Fruit fly (Drosophila melanogaster) whole organism, embryonic: ENCODE results near the gene kirre.

Experiments
- ATbp ChIP-seq: fragments of 200-800 bp; sonication (Bioruptor generic); optimal IDR thresholded peaks from 2 replicates; lab custom pipeline; 2017; ENCODE audit warnings: missing biosample characterization, mild to moderate bottlenecking, missing genetic modification characterization, missing genetic modification reagents
- CG1024 ChIP-seq: fragments of 200-800 bp; sonication (Bioruptor generic); IDR thresholded peaks from 2 replicates; pipeline ENCODE4 v1.3.6; 2022; ENCODE audit warnings: missing biosample characterization, missing genetic modification characterization
- CG10462 ChIP-seq: fragments of 200-800 bp; sonication (Bioruptor generic); optimal IDR thresholded peaks from 2 replicates; lab custom pipeline; 2016; ENCODE audit warnings: missing biosample characterization, missing genetic modification characterization
- CG11504 ChIP-seq: fragments of 200-800 bp; sonication (Bioruptor generic); optimal IDR thresholded peaks from 3 replicates; lab custom pipeline; 2019; ENCODE audit warnings: missing biosample characterization, mild to moderate bottlenecking, missing genetic modification characterization, moderate library complexity
- CG11723 ChIP-seq: fragments of 200-800 bp; sonication (Bioruptor generic); optimal IDR thresholded peaks from 2 replicates; lab custom pipeline; 2017; ENCODE audit warnings: missing biosample characterization, mild to moderate bottlenecking, missing genetic modification characterization
- CG12155 ChIP-seq: fragments of 200-800 bp; sonication (Bioruptor generic); optimal IDR thresholded peaks from 3 replicates; lab custom pipeline; 2016; ENCODE audit warnings: missing biosample characterization, missing genetic modification characterization
- CG12219 ChIP-seq: fragments of 200-800 bp; sonication (Bioruptor generic); optimal IDR thresholded peaks from 3 replicates; lab custom pipeline; 2018; ENCODE audit warnings: missing biosample characterization, mild to moderate bottlenecking, missing genetic modification characterization
- CG12659 ChIP-seq: fragments of 200-800 bp; sonication (Bioruptor generic); optimal IDR thresholded peaks from 3 replicates; lab custom pipeline; 2017; ENCODE audit warnings: mild to moderate bottlenecking, missing biosample characterization, missing genetic modification reagents, missing genetic modification characterization
- CG14710 ChIP-seq: fragments of 200-800 bp; sonication (Bioruptor generic); optimal IDR thresholded peaks from 3 replicates; lab custom pipeline; 2019; ENCODE audit warnings: missing biosample characterization, mild to moderate bottlenecking, missing genetic modification characterization, moderate library complexity
- CG15011 ChIP-seq: fragments of 200-800 bp; sonication (Bioruptor generic); optimal IDR thresholded peaks from 3 replicates; lab custom pipeline; 2018; ENCODE audit warnings: missing biosample characterization, mild to moderate bottlenecking, missing genetic modification characterization
- CG16815 ChIP-seq: fragments of 200-800 bp; sonication (Bioruptor generic); optimal IDR thresholded peaks from 3 replicates; lab custom pipeline; 2017; ENCODE audit warnings: missing biosample characterization, mild to moderate bottlenecking, missing genetic modification characterization
- CG17568 ChIP-seq: fragments of 200-800 bp; sonication (Bioruptor generic); optimal IDR thresholded peaks from 2 replicates; lab custom pipeline; 2018; ENCODE audit warnings: missing biosample characterization, mild to moderate bottlenecking, missing genetic modification characterization, moderate library complexity
- CG17802 ChIP-seq: fragments of 200-800 bp; sonication (Bioruptor generic); optimal IDR thresholded peaks from 2 replicates; lab custom pipeline; 2018; ENCODE audit warnings: missing biosample characterization, mild to moderate bottlenecking, missing genetic modification characterization, moderate library complexity
- CG2712 ChIP-seq: fragments of 200-800 bp; optimal IDR thresholded peaks from 3 replicates; lab custom pipeline; 2019; ENCODE audit warnings: missing biosample characterization, mild to moderate bottlenecking, missing genetic modification characterization, moderate library complexity
- CG31224 ChIP-seq: fragments of 200-800 bp; sonication (Bioruptor generic); IDR thresholded peaks from 2 replicates; pipeline ENCODE4 v1.3.6; 2022; ENCODE audit warnings: missing biosample characterization, missing genetic modification characterization
- CG8924 ChIP-seq: fragments of 200-800 bp; optimal IDR thresholded peaks from 3 replicates; lab custom pipeline; 2019; ENCODE audit warnings: missing biosample characterization, mild to moderate bottlenecking, missing genetic modification characterization, moderate library complexity
- CG8944 ChIP-seq: fragments of 200-800 bp; sonication (Bioruptor generic); optimal IDR thresholded peaks from 3 replicates; lab custom pipeline; 2016; ENCODE audit warnings: missing biosample characterization, missing genetic modification characterization
- Dad ChIP-seq: fragments of 200-800 bp; sonication (Bioruptor generic); optimal IDR thresholded peaks from 3 replicates; lab custom pipeline; 2016; ENCODE audit warnings: missing biosample characterization, missing genetic modification characterization
- Eip74EF ChIP-seq, 2 experiments: fragments of 200-800 bp in 1 of 2; fragments of >200 bp in 1 of 2; sonication (Bioruptor generic) in 1 of 2; optimal IDR thresholded peaks; 2 replicates each; lab custom pipeline; 2017 to 2019; ENCODE audit warnings: missing biosample characterization in 2 of 2, missing genetic modification characterization in 2 of 2, mild to moderate bottlenecking in 1 of 2, moderate library complexity in 1 of 2
- Fer2 ChIP-seq: fragments of 200-800 bp; sonication (Bioruptor generic); optimal IDR thresholded peaks from 2 replicates; lab custom pipeline; 2018; ENCODE audit warnings: missing biosample characterization, mild to moderate bottlenecking, missing genetic modification characterization, moderate library complexity
- H15 ChIP-seq: fragments of 200-800 bp; sonication (Bioruptor generic); IDR thresholded peaks from 3 replicates; pipeline ENCODE4 v1.3.6; 2022; ENCODE audit warnings: missing biosample characterization, missing genetic modification characterization
- Max ChIP-seq: fragments of 200-800 bp; sonication (Bioruptor generic); optimal IDR thresholded peaks from 2 replicates; lab custom pipeline; 2016; ENCODE audit warnings: missing biosample characterization, mild to moderate bottlenecking, missing genetic modification characterization
- NC2α ChIP-seq: fragments of 200-800 bp; sonication (Bioruptor generic); optimal IDR thresholded peaks from 2 replicates; lab custom pipeline; 2016; ENCODE audit warnings: missing biosample characterization, missing genetic modification characterization
- Opbp ChIP-seq: fragments of 200-800 bp; sonication (Bioruptor generic); IDR thresholded peaks from 3 replicates; pipeline ENCODE4 v1.3.6; 2022; ENCODE audit warnings: missing biosample characterization, missing genetic modification characterization; ENCODE audit not compliant: partially characterized antibody
- Ptx1 ChIP-seq: fragments of 200-800 bp; sonication (Bioruptor generic); IDR thresholded peaks from 2 replicates; pipeline ENCODE4 v1.3.6; 2022; ENCODE audit warnings: missing biosample characterization, missing genetic modification characterization
- Rfx ChIP-seq: fragments of 200-800 bp; sonication (Bioruptor generic); IDR thresholded peaks from 2 replicates; pipeline ENCODE4 v1.3.6; 2022; ENCODE audit warnings: missing biosample characterization, missing genetic modification characterization
- Ssrp ChIP-seq: fragments of 200-800 bp; sonication (Bioruptor generic); optimal IDR thresholded peaks from 2 replicates; lab custom pipeline; 2018; ENCODE audit warnings: missing biosample characterization, mild to moderate bottlenecking, missing genetic modification characterization, moderate library complexity
- Vsx1 ChIP-seq: fragments of 200-800 bp; sonication (Bioruptor generic); optimal IDR thresholded peaks from 2 replicates; lab custom pipeline; 2017; ENCODE audit warnings: missing biosample characterization, mild to moderate bottlenecking, missing genetic modification characterization, missing genetic modification reagents
- aop ChIP-seq: fragments of 200-800 bp; sonication (Bioruptor generic); IDR thresholded peaks from 2 replicates; pipeline ENCODE4 v1.3.6; 2022; ENCODE audit warnings: missing biosample characterization, missing genetic modification characterization
- caup ChIP-seq: fragments of 200-800 bp; sonication (Bioruptor generic); optimal IDR thresholded peaks from 3 replicates; lab custom pipeline; 2017; ENCODE audit warnings: missing biosample characterization, mild to moderate bottlenecking, missing genetic modification characterization, moderate library complexity; ENCODE audit not compliant: severe bottlenecking
- croc ChIP-seq: fragments of 200-800 bp; sonication (Bioruptor generic); conservative IDR thresholded peaks from 3 replicates; pipeline ENCODE4 v1.3.6; 2022; ENCODE audit warnings: missing biosample characterization, missing genetic modification characterization
- cwo ChIP-seq: fragments of 200-800 bp; sonication (Bioruptor generic); optimal IDR thresholded peaks from 3 replicates; lab custom pipeline; 2017; ENCODE audit warnings: missing biosample characterization, missing genetic modification characterization, mild to moderate bottlenecking, moderate library complexity, missing genetic modification reagents
- da ChIP-seq: fragments of 200-800 bp; sonication (Bioruptor generic); optimal IDR thresholded peaks from 2 replicates; lab custom pipeline; 2016; ENCODE audit warnings: missing biosample characterization, missing genetic modification characterization
- dan ChIP-seq: fragments of 200-800 bp; sonication (Bioruptor generic); IDR thresholded peaks from 2 replicates; pipeline ENCODE4 v1.3.6; 2022; ENCODE audit warnings: missing biosample characterization, missing genetic modification characterization
- gro ChIP-seq: fragments of 200-800 bp; sonication (Bioruptor generic); optimal IDR thresholded peaks from 2 replicates; lab custom pipeline; 2016; ENCODE audit warnings: missing biosample characterization, missing genetic modification characterization
- lov ChIP-seq, 2 experiments: fragments of 200-800 bp in 1 of 2; fragments of >200 bp in 1 of 2; sonication (Bioruptor generic) in 1 of 2; IDR thresholded peaks in 1 of 2; optimal IDR thresholded peaks in 1 of 2; 2 replicates in 1 of 2; 3 replicates in 1 of 2; pipeline versions ENCODE4 v1.3.6 to Lab custom; 2017 to 2022; ENCODE audit warnings: missing biosample characterization in 1 of 2, missing genetic modification characterization in 1 of 2
- odd ChIP-seq: fragments of 200-800 bp; sonication (Bioruptor generic); optimal IDR thresholded peaks from 2 replicates; lab custom pipeline; 2017; ENCODE audit warnings: missing biosample characterization, mild to moderate bottlenecking, missing genetic modification characterization
- psq ChIP-seq: fragments of 200-800 bp; sonication (Bioruptor generic); optimal IDR thresholded peaks from 2 replicates; lab custom pipeline; 2017; ENCODE audit warnings: missing biosample characterization, missing genetic modification characterization
- schlank ChIP-seq: fragments of 200-800 bp; sonication (Bioruptor generic); optimal IDR thresholded peaks from 2 replicates; lab custom pipeline; 2018; ENCODE audit warnings: missing biosample characterization, mild to moderate bottlenecking, missing genetic modification characterization
- sens-2 ChIP-seq: fragments of 200-800 bp; sonication (Bioruptor generic); IDR thresholded peaks from 2 replicates; pipeline ENCODE4 v1.3.6; 2022; ENCODE audit warnings: missing biosample characterization, missing genetic modification characterization
- sqz ChIP-seq: fragments of 200-800 bp; sonication (Bioruptor generic); optimal IDR thresholded peaks from 3 replicates; lab custom pipeline; 2018; ENCODE audit warnings: missing biosample characterization, mild to moderate bottlenecking, missing genetic modification characterization
- stwl ChIP-seq: fragments of 200-800 bp; sonication (Bioruptor generic); optimal IDR thresholded peaks from 3 replicates; lab custom pipeline; 2018; ENCODE audit warnings: missing biosample characterization, mild to moderate bottlenecking, missing genetic modification characterization, moderate library complexity
- tgo ChIP-seq: fragments of 200-800 bp; sonication (Bioruptor generic); IDR thresholded peaks from 3 replicates; pipeline ENCODE4 v1.3.6; 2022; ENCODE audit warnings: missing biosample characterization, missing genetic modification characterization
- tin ChIP-seq: fragments of 200-800 bp; sonication (Bioruptor generic); optimal IDR thresholded peaks from 3 replicates; lab custom pipeline; 2016; ENCODE audit warnings: missing biosample characterization, missing genetic modification characterization
- unpg ChIP-seq: fragments of 200-800 bp; sonication (Bioruptor generic); optimal IDR thresholded peaks from 3 replicates; lab custom pipeline; 2018; ENCODE audit warnings: missing biosample characterization, mild to moderate bottlenecking, missing genetic modification characterization, moderate library complexity
- wek ChIP-seq: fragments of 200-800 bp; sonication (Bioruptor generic); optimal IDR thresholded peaks from 3 replicates; lab custom pipeline; 2018; ENCODE audit warnings: missing biosample characterization, mild to moderate bottlenecking, missing genetic modification characterization, moderate library complexity
- zen ChIP-seq: fragments of 200-800 bp; sonication (Bioruptor generic); optimal IDR thresholded peaks from 3 replicates; lab custom pipeline; 2018; ENCODE audit warnings: missing biosample characterization, mild to moderate bottlenecking, missing genetic modification characterization, moderate library complexity

Gene kirre

DNA sequence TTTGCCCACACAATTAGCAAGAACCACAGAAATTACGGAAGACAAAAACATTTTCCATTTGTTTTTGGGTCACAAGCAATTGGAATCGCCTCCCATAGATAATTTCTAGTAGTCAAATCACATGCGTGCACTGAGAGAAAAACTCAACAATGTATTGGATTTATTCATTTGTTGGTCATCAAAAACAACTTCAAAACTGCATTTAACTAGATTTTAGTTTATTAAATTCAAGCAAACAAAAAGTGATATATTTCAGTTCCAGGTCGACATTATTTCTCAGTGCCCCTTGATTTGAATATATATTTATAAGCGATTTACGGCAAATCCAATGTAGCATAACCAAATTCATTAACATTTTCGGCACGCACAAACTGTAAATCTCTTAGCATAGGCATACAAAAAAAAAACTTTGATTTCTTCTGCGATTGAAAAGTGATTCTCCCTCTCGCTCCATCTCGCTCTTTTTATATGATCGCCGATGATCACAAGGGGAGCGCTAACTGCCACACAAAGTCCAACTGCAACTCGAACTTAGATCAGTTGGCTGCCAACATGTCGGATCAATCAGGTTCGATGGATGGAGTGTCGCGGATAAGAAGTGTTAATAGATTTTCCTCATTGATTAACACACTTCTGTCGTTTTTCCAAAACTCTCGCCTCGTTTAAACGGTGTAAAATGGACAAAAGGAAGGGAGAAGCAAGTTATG, 285.5 kb downstream of the kirre start:
- TF ChIP-seq lov (optimal IDR thresholded peaks at IDR 0.05; lab: Kevin White, UChicago) (no peak), lov (GFP tag; IDR thresholded peaks at IDR 0.05; lab: Robert Waterston, UW) (0 out of 3 replicates have a peak, but pooled peaks have one; percentile 15), Vsx1 (GFP tag; lab: Kevin White, UChicago) (peak; percentile 1), caup (GFP tag; lab: Kevin White, UChicago) (peak; percentile 40), odd (GFP tag; lab: Kevin White, UChicago) (peak; percentile 26), ATbp (GFP tag; lab: Kevin White, UChicago) (peak; percentile 54), NC2α (peak; percentile 8), CG17802 (tag; lab: Kevin White, UChicago) (peak; percentile 4), Dad (GFP tag; lab: Kevin White, UChicago) (peak; percentile 29), croc (GFP tag; lab: Robert Waterston, UW) (peak; percentile 24; the same call in 1 of the 3 replicates), CG31224 (peak; percentile 40; the same call in 1 of the 2 replicates), tin (GFP tag; lab: Kevin White, UChicago) (peak; percentile 42), CG12219 (peak; percentile 52), Ssrp (tag; lab: Kevin White, UChicago) (peak; percentile 63), CG14710 (tag; lab: Kevin White, UChicago) (peak; percentile 21), CG8924 (tag; lab: Kevin White, UChicago) (peak; percentile 66), CG1024 (GFP tag; lab: Robert Waterston, UW) (no peak), CG15011 (GFP tag; lab: Kevin White, UChicago) (no peak), psq (GFP tag; lab: Kevin White, UChicago) (no peak), stwl (tag; lab: Kevin White, UChicago) (peak; percentile 5), CG11504 (tag; lab: Kevin White, UChicago) (peak; percentile 69), schlank (tag; lab: Kevin White, UChicago) (no peak), Ptx1 (GFP tag; lab: Robert Waterston, UW) (peak; percentile 74), Eip74EF (GFP tag; optimal IDR thresholded peaks at IDR 0.05; lab: Kevin White, UChicago) (peak in 1 of 2 experiments; percentile 49), CG17568 (GFP tag; lab: Kevin White, UChicago) (peak; percentile 19), aop (GFP tag; lab: Robert Waterston, UW) (no peak), CG16815 (GFP tag; lab: Kevin White, UChicago) (peak; percentile 1), CG12155 (peak; percentile 53), CG2712 (tag; lab: Kevin White, UChicago) (peak; percentile 79), Max (GFP tag; lab: Kevin White, UChicago) (peak; percentile 15), CG8944 (GFP tag; lab: Kevin White, UChicago) (peak; percentile 46), CG11723 (GFP tag; lab: Kevin White, UChicago) (peak; percentile 26), sqz (GFP tag; lab: Kevin White, UChicago) (peak; percentile 61), wek (GFP tag; lab: Kevin White, UChicago) (no peak), tgo (GFP tag; lab: Robert Waterston, UW) (peak; percentile 59), gro (GFP tag; lab: Kevin White, UChicago) (peak; percentile 40), sens-2 (GFP tag; lab: Robert Waterston, UW) (0 out of 2 replicates have a peak, but pooled peaks have one; percentile 19), da (GFP tag; lab: Kevin White, UChicago) (no peak), CG10462 (GFP tag; lab: Kevin White, UChicago) (peak; percentile 24), Fer2 (tag; lab: Kevin White, UChicago) (no peak), dan (GFP tag; lab: Robert Waterston, UW) (no peak), zen (tag; lab: Kevin White, UChicago) (peak; percentile 34), H15 (GFP tag; lab: Robert Waterston, UW) (0 out of 3 replicates have a peak, but pooled peaks have one; percentile 21), unpg (GFP tag; lab: Kevin White, UChicago) (peak; percentile 80), Rfx (peak; percentile 74), cwo (GFP tag; lab: Kevin White, UChicago) (peak; percentile 28), Opbp (GFP tag; lab: Robert Waterston, UW) (no peak), CG12659 (GFP tag; lab: Kevin White, UChicago) (peak; percentile 53)
